ENCODE assay signal across 1 fruit fly cellular context in genomic region chr4:225824-226223, dm6.
TF ChIP-seq lines count a peak whose summit lies in the region.

No protein-coding gene starts in this region.

TF ChIP-seq in whole organism, embryonic, 481 proteins besides CTCF, POLR2A, EP300 and RAD21 (continued from another document and continues in another):
- TF ChIP-seq Mrtf (GFP tag; IDR thresholded peaks at IDR 0.05; lab: Robert Waterston, UW), result no peak
- TF ChIP-seq HLH3B (GFP tag; IDR thresholded peaks at IDR 0.05; lab: Robert Waterston, UW), result no peak; the same call in 1 of the 2 replicates
- no peak for TF ChIP-seq ab (GFP tag; optimal IDR thresholded peaks at IDR 0.05; lab: Kevin White, UChicago)
- TF ChIP-seq tup (GFP tag; optimal IDR thresholded peaks at IDR 0.05; lab: Kevin White, UChicago), result no peak
- peak; percentile 24 for TF ChIP-seq CG17912 (GFP tag; optimal IDR thresholded peaks at IDR 0.05; lab: Kevin White, UChicago)
- TF ChIP-seq sqz (GFP tag; optimal IDR thresholded peaks at IDR 0.05; lab: Kevin White, UChicago), result no peak
- no peak for TF ChIP-seq cato (GFP tag; optimal IDR thresholded peaks at IDR 0.05; lab: Kevin White, UChicago; ENCODE audit: borderline replicate concordance)
- no peak for TF ChIP-seq oc (tag; optimal IDR thresholded peaks at IDR 0.05; lab: Kevin White, UChicago)
- no peak for TF ChIP-seq maf-S (GFP tag; optimal IDR thresholded peaks at IDR 0.05; lab: Kevin White, UChicago)
- peak; percentile 38 for TF ChIP-seq sug (tag; optimal IDR thresholded peaks at IDR 0.05; lab: Kevin White, UChicago)
- TF ChIP-seq chinmo (GFP tag; IDR thresholded peaks at IDR 0.05; lab: Robert Waterston, UW; ENCODE audit: partially characterized antibody), result no peak
- TF ChIP-seq Lhr (GFP tag; optimal IDR thresholded peaks at IDR 0.05; lab: Kevin White, UChicago), result peak; percentile 14
- no peak for TF ChIP-seq ato (GFP tag; IDR thresholded peaks at IDR 0.05; lab: Robert Waterston, UW; ENCODE audit: partially characterized antibody)
- TF ChIP-seq Poxn (GFP tag; IDR thresholded peaks at IDR 0.05; lab: Robert Waterston, UW), result no peak
- TF ChIP-seq NC2α (GFP tag; optimal IDR thresholded peaks at IDR 0.05; lab: Kevin White, UChicago), result no peak
- no peak for TF ChIP-seq Dref (GFP tag; IDR thresholded peaks at IDR 0.05; lab: Robert Waterston, UW)
- TF ChIP-seq Abd-B (GFP tag; optimal IDR thresholded peaks at IDR 0.05; lab: Kevin White, UChicago), result no peak
- TF ChIP-seq trem (tag; optimal IDR thresholded peaks at IDR 0.05; lab: Kevin White, UChicago), result no peak
- TF ChIP-seq D (optimal IDR thresholded peaks at IDR 0.05; lab: Kevin White, UChicago), result no peak
- peak; percentile 22 for TF ChIP-seq D (GFP tag; optimal IDR thresholded peaks at IDR 0.05; lab: Kevin White, UChicago)
- TF ChIP-seq CG32772 (GFP tag; IDR thresholded peaks at IDR 0.05; lab: Robert Waterston, UW), result no peak
- no peak for TF ChIP-seq dati (GFP tag; IDR thresholded peaks at IDR 0.05; lab: Robert Waterston, UW)
- TF ChIP-seq CG4854 (GFP tag; optimal IDR thresholded peaks at IDR 0.05; lab: Kevin White, UChicago), result no peak
- no peak for TF ChIP-seq vvl (GFP tag; IDR thresholded peaks at IDR 0.05; lab: Robert Waterston, UW)
- TF ChIP-seq sc (optimal IDR thresholded peaks at IDR 0.05; lab: Kevin White, UChicago), result no peak
- TF ChIP-seq sc (GFP tag; optimal IDR thresholded peaks at IDR 0.05; lab: Kevin White, UChicago), result peak; percentile 28
- TF ChIP-seq CG12659 (GFP tag; optimal IDR thresholded peaks at IDR 0.05; lab: Kevin White, UChicago), result peak; percentile 47
- TF ChIP-seq en (GFP tag; optimal IDR thresholded peaks at IDR 0.05; lab: Kevin White, UChicago), result no peak
- TF ChIP-seq Six4 (GFP tag; optimal IDR thresholded peaks at IDR 0.05; lab: Kevin White, UChicago), result no peak
- TF ChIP-seq CG17802 (tag; optimal IDR thresholded peaks at IDR 0.05; lab: Kevin White, UChicago), result no peak
- no peak for TF ChIP-seq Pdp1 (GFP tag; optimal IDR thresholded peaks at IDR 0.05; lab: Kevin White, UChicago)
- peak; percentile 46 for TF ChIP-seq odd (GFP tag; optimal IDR thresholded peaks at IDR 0.05; lab: Kevin White, UChicago)
- TF ChIP-seq CG8388 (GFP tag; optimal IDR thresholded peaks at IDR 0.05; lab: Kevin White, UChicago), result no peak
- TF ChIP-seq Ada2b (GFP tag; IDR thresholded peaks at IDR 0.05; lab: Robert Waterston, UW), result no peak
- TF ChIP-seq CG1603 (tag; optimal IDR thresholded peaks at IDR 0.05; lab: Kevin White, UChicago), result peak; percentile 43
- TF ChIP-seq hkb (optimal IDR thresholded peaks at IDR 0.05; lab: Kevin White, UChicago), result no peak
- 0 out of 2 replicates have a peak, but pooled peaks have one; percentile 51 for TF ChIP-seq hkb (GFP tag; IDR thresholded peaks at IDR 0.05; lab: Robert Waterston, UW)
- TF ChIP-seq CG10431 (GFP tag; optimal IDR thresholded peaks at IDR 0.05; lab: Kevin White, UChicago), result no peak
- TF ChIP-seq Hey (tag; optimal IDR thresholded peaks at IDR 0.05; lab: Kevin White, UChicago), result no peak
- no peak for TF ChIP-seq Optix (GFP tag; IDR thresholded peaks at IDR 0.05; lab: Robert Waterston, UW)
- TF ChIP-seq emc (GFP tag; optimal IDR thresholded peaks at IDR 0.05; lab: Kevin White, UChicago), result no peak
- TF ChIP-seq ind (GFP tag; optimal IDR thresholded peaks at IDR 0.05; lab: Kevin White, UChicago), result no peak
- no peak for TF ChIP-seq fd3F (GFP tag; optimal IDR thresholded peaks at IDR 0.05; lab: Kevin White, UChicago)
- no peak for TF ChIP-seq psq (GFP tag; optimal IDR thresholded peaks at IDR 0.05; lab: Kevin White, UChicago)
- TF ChIP-seq cg (GFP tag; optimal IDR thresholded peaks at IDR 0.05; lab: Kevin White, UChicago), result peak; percentile 66
- TF ChIP-seq ssp (GFP tag; IDR thresholded peaks at IDR 0.05; lab: Robert Waterston, UW), result no peak
- TF ChIP-seq nmo (GFP tag; optimal IDR thresholded peaks at IDR 0.05; lab: Kevin White, UChicago), result no peak
- TF ChIP-seq hb (GFP tag; IDR thresholded peaks at IDR 0.05; lab: Robert Waterston, UW; ENCODE audit: partially characterized antibody), result no peak
- TF ChIP-seq Rx (GFP tag; IDR thresholded peaks at IDR 0.05; lab: Robert Waterston, UW), result no peak
- no peak for TF ChIP-seq fd96Cb (tag; optimal IDR thresholded peaks at IDR 0.05; lab: Kevin White, UChicago)
- TF ChIP-seq grn (GFP tag; optimal IDR thresholded peaks at IDR 0.05; lab: Kevin White, UChicago), result no peak
- no peak for TF ChIP-seq btn (GFP tag; optimal IDR thresholded peaks at IDR 0.05; lab: Kevin White, UChicago)
- no peak for TF ChIP-seq CG10654 (GFP tag; optimal IDR thresholded peaks at IDR 0.05; lab: Kevin White, UChicago)
- TF ChIP-seq CG5180 (GFP tag; optimal IDR thresholded peaks at IDR 0.05; lab: Kevin White, UChicago), result no peak
- TF ChIP-seq pfk (GFP tag; optimal IDR thresholded peaks at IDR 0.05; lab: Kevin White, UChicago), result peak; percentile 49
- no peak for TF ChIP-seq CG3726 (GFP tag; IDR thresholded peaks at IDR 0.05; lab: Robert Waterston, UW)
- TF ChIP-seq CG18764 (GFP tag; optimal IDR thresholded peaks at IDR 0.05; lab: Kevin White, UChicago), result peak; percentile 13
- peak; percentile 43 for TF ChIP-seq CG8290 (GFP tag; optimal IDR thresholded peaks at IDR 0.05; lab: Kevin White, UChicago)
- peak; percentile 47 to 51 for TF ChIP-seq CG8290 (tag; optimal IDR thresholded peaks at IDR 0.05; lab: Kevin White, UChicago)
- TF ChIP-seq CG17385 (GFP tag; optimal IDR thresholded peaks at IDR 0.05; lab: Kevin White, UChicago), result no peak
- no peak for TF ChIP-seq croc (GFP tag; conservative IDR thresholded peaks at IDR 0.05; lab: Robert Waterston, UW)
- no peak for TF ChIP-seq Dip2 (GFP tag; IDR thresholded peaks at IDR 0.05; lab: Robert Waterston, UW)
- TF ChIP-seq CoRest (tag; optimal IDR thresholded peaks at IDR 0.05; lab: Kevin White, UChicago), result no peak
- TF ChIP-seq az2 (GFP tag; optimal IDR thresholded peaks at IDR 0.05; lab: Kevin White, UChicago), result no peak
- no peak for TF ChIP-seq ATbp (GFP tag; optimal IDR thresholded peaks at IDR 0.05; lab: Kevin White, UChicago)
- TF ChIP-seq CG30020 (tag; optimal IDR thresholded peaks at IDR 0.05; lab: Kevin White, UChicago), result peak; percentile 71
- no peak for TF ChIP-seq C15 (GFP tag; IDR thresholded peaks at IDR 0.05; lab: Robert Waterston, UW)
- TF ChIP-seq so (GFP tag; IDR thresholded peaks at IDR 0.05; lab: Robert Waterston, UW), result no peak
- no peak for TF ChIP-seq Usf (GFP tag; optimal IDR thresholded peaks at IDR 0.05; lab: Kevin White, UChicago)
- TF ChIP-seq CG8478 (optimal IDR thresholded peaks at IDR 0.05; lab: Kevin White, UChicago), result no peak
- TF ChIP-seq chm (GFP tag; IDR thresholded peaks at IDR 0.05; lab: Robert Waterston, UW), result no peak
- TF ChIP-seq E2f2 (GFP tag; IDR thresholded peaks at IDR 0.05; lab: Robert Waterston, UW), result no peak
- TF ChIP-seq CG9609 (GFP tag; optimal IDR thresholded peaks at IDR 0.05; lab: Kevin White, UChicago), result no peak
- TF ChIP-seq Nf-YC (tag; optimal IDR thresholded peaks at IDR 0.05; lab: Kevin White, UChicago), result no peak
- TF ChIP-seq dm (GFP tag; optimal IDR thresholded peaks at IDR 0.05; lab: Kevin White, UChicago), result no peak
- no peak for TF ChIP-seq Ravus (GFP tag; IDR thresholded peaks at IDR 0.05; lab: Robert Waterston, UW)
- TF ChIP-seq Oaz (GFP tag; IDR thresholded peaks at IDR 0.05; lab: Robert Waterston, UW), result no peak
- TF ChIP-seq CG7556 (GFP tag; optimal IDR thresholded peaks at IDR 0.05; lab: Kevin White, UChicago), result no peak
- no peak for TF ChIP-seq Drgx (GFP tag; IDR thresholded peaks at IDR 0.05; lab: Robert Waterston, UW)
- no peak for TF ChIP-seq H2.0 (GFP tag; IDR thresholded peaks at IDR 0.05; lab: Robert Waterston, UW)
- no peak for TF ChIP-seq CG1792 (GFP tag; optimal IDR thresholded peaks at IDR 0.05; lab: Kevin White, UChicago)
- TF ChIP-seq CG18476 (GFP tag; optimal IDR thresholded peaks at IDR 0.05; lab: Kevin White, UChicago), result no peak
- TF ChIP-seq CrebB (tag; optimal IDR thresholded peaks at IDR 0.05; lab: Kevin White, UChicago), result peak; percentile 49
- no peak for TF ChIP-seq cad (GFP tag; optimal IDR thresholded peaks at IDR 0.05; lab: Kevin White, UChicago)
- TF ChIP-seq Atf3 (GFP tag; optimal IDR thresholded peaks at IDR 0.05; lab: Kevin White, UChicago), result no peak
- TF ChIP-seq CG10321 (GFP tag; IDR thresholded peaks at IDR 0.05; lab: Robert Waterston, UW), result no peak
- no peak for TF ChIP-seq HmgD (GFP tag; optimal IDR thresholded peaks at IDR 0.05; lab: Kevin White, UChicago)
- TF ChIP-seq Xrp1 (GFP tag; IDR thresholded peaks at IDR 0.05; lab: Robert Waterston, UW), result peak; percentile 40; the same call in 1 of the 2 replicates
- no peak for TF ChIP-seq Fer3 (tag; optimal IDR thresholded peaks at IDR 0.05; lab: Kevin White, UChicago)
- no peak for TF ChIP-seq CG12942 (GFP tag; optimal IDR thresholded peaks at IDR 0.05; lab: Kevin White, UChicago)
- no peak for TF ChIP-seq pum (GFP tag; optimal IDR thresholded peaks at IDR 0.05; lab: Kevin White, UChicago)
- TF ChIP-seq CG31441 (GFP tag; IDR thresholded peaks at IDR 0.05; lab: Robert Waterston, UW), result no peak
- no peak for TF ChIP-seq HLHmδ (GFP tag; optimal IDR thresholded peaks at IDR 0.05; lab: Kevin White, UChicago)
- no peak for TF ChIP-seq CG5245 (GFP tag; optimal IDR thresholded peaks at IDR 0.05; lab: Kevin White, UChicago)
- no peak for TF ChIP-seq Nf-YB (GFP tag; optimal IDR thresholded peaks at IDR 0.05; lab: Kevin White, UChicago)
- TF ChIP-seq ham (GFP tag; IDR thresholded peaks at IDR 0.05; lab: Robert Waterston, UW), result no peak
- peak; percentile 53 for TF ChIP-seq CG1233 (GFP tag; optimal IDR thresholded peaks at IDR 0.05; lab: Kevin White, UChicago)
- TF ChIP-seq BEAF-32 (GFP tag; optimal IDR thresholded peaks at IDR 0.05; lab: Kevin White, UChicago), result no peak
- no peak for TF ChIP-seq CG16863 (GFP tag; optimal IDR thresholded peaks at IDR 0.05; lab: Kevin White, UChicago)
- TF ChIP-seq Dp (GFP tag; optimal IDR thresholded peaks at IDR 0.05; lab: Kevin White, UChicago), result no peak
- no peak for TF ChIP-seq sens-2 (GFP tag; IDR thresholded peaks at IDR 0.05; lab: Robert Waterston, UW)
- peak; percentile 61 for TF ChIP-seq CG15479 (GFP tag; optimal IDR thresholded peaks at IDR 0.05; lab: Kevin White, UChicago)
- TF ChIP-seq bigmax (GFP tag; optimal IDR thresholded peaks at IDR 0.05; lab: Kevin White, UChicago), result no peak
- peak; percentile 55 for TF ChIP-seq CG10209 (GFP tag; optimal IDR thresholded peaks at IDR 0.05; lab: Kevin White, UChicago)
- no peak for TF ChIP-seq ewg (GFP tag; optimal IDR thresholded peaks at IDR 0.05; lab: Kevin White, UChicago)
- TF ChIP-seq klu (GFP tag; IDR thresholded peaks at IDR 0.05; lab: Robert Waterston, UW), result no peak
- no peak for TF ChIP-seq CG11085 (GFP tag; IDR thresholded peaks at IDR 0.05; lab: Robert Waterston, UW)
- TF ChIP-seq HLH4C (GFP tag; IDR thresholded peaks at IDR 0.05; lab: Robert Waterston, UW; ENCODE audit: partially characterized antibody), result no peak
- no peak for TF ChIP-seq esg (GFP tag; conservative IDR thresholded peaks at IDR 0.05; lab: Robert Waterston, UW)
- TF ChIP-seq CG2712 (tag; optimal IDR thresholded peaks at IDR 0.05; lab: Kevin White, UChicago), result no peak
- no peak for TF ChIP-seq CG7357 (GFP tag; IDR thresholded peaks at IDR 0.05; lab: Robert Waterston, UW)
- TF ChIP-seq Doc2 (GFP tag; IDR thresholded peaks at IDR 0.05; lab: Robert Waterston, UW), result no peak
- no peak for TF ChIP-seq disco-r (GFP tag; optimal IDR thresholded peaks at IDR 0.05; lab: Kevin White, UChicago)
- no peak for TF ChIP-seq CG17612 (GFP tag; IDR thresholded peaks at IDR 0.05; lab: Robert Waterston, UW)
- TF ChIP-seq CG9817 (tag; optimal IDR thresholded peaks at IDR 0.05; lab: Kevin White, UChicago), result no peak
- no peak for TF ChIP-seq sr (GFP tag; IDR thresholded peaks at IDR 0.05; lab: Robert Waterston, UW)
- TF ChIP-seq CG12155 (GFP tag; optimal IDR thresholded peaks at IDR 0.05; lab: Kevin White, UChicago), result no peak
- TF ChIP-seq CG6854 (GFP tag; optimal IDR thresholded peaks at IDR 0.05; lab: Kevin White, UChicago), result no peak
- no peak for TF ChIP-seq p53 (GFP tag; optimal IDR thresholded peaks at IDR 0.05; lab: Kevin White, UChicago)
- TF ChIP-seq TFAM (GFP tag; optimal IDR thresholded peaks at IDR 0.05; lab: Kevin White, UChicago), result no peak
- TF ChIP-seq lov (optimal IDR thresholded peaks at IDR 0.05; lab: Kevin White, UChicago), result no peak
- no peak for TF ChIP-seq lov (GFP tag; IDR thresholded peaks at IDR 0.05; lab: Robert Waterston, UW)
- TF ChIP-seq CG34376 (GFP tag; optimal IDR thresholded peaks at IDR 0.05; lab: Kevin White, UChicago), result peak; percentile 5
- TF ChIP-seq exex (tag; optimal IDR thresholded peaks at IDR 0.05; lab: Kevin White, UChicago), result no peak
- TF ChIP-seq CG6175 (GFP tag; IDR thresholded peaks at IDR 0.05; lab: Robert Waterston, UW), result no peak
- TF ChIP-seq slou (GFP tag; optimal IDR thresholded peaks at IDR 0.05; lab: Kevin White, UChicago), result no peak
- TF ChIP-seq CG8359 (GFP tag; optimal IDR thresholded peaks at IDR 0.05; lab: Kevin White, UChicago; ENCODE audit: borderline replicate concordance), result peak; percentile 29
- no peak for TF ChIP-seq tna (GFP tag; IDR thresholded peaks at IDR 0.05; lab: Robert Waterston, UW; ENCODE audit: partially characterized antibody)
- TF ChIP-seq chif (GFP tag; optimal IDR thresholded peaks at IDR 0.05; lab: Kevin White, UChicago), result peak in 1 of 2 experiments; percentile 16
- TF ChIP-seq CG4404 (GFP tag; IDR thresholded peaks at IDR 0.05; lab: Robert Waterston, UW), result no peak
- TF ChIP-seq her (GFP tag; optimal IDR thresholded peaks at IDR 0.05; lab: Kevin White, UChicago), result no peak
- TF ChIP-seq B-H1 (GFP tag; IDR thresholded peaks at IDR 0.05; lab: Robert Waterston, UW), result no peak
- peak; percentile 56 for TF ChIP-seq D19A (tag; optimal IDR thresholded peaks at IDR 0.05; lab: Kevin White, UChicago)
- TF ChIP-seq Hr78 (GFP tag; optimal IDR thresholded peaks at IDR 0.05; lab: Kevin White, UChicago), result no peak
- peak; percentile 44 for TF ChIP-seq CG7271 (tag; optimal IDR thresholded peaks at IDR 0.05; lab: Kevin White, UChicago)
- TF ChIP-seq CG10543 (GFP tag; optimal IDR thresholded peaks at IDR 0.05; lab: Kevin White, UChicago), result peak; percentile 39
- TF ChIP-seq chn (GFP tag; optimal IDR thresholded peaks at IDR 0.05; lab: Kevin White, UChicago), result no peak
- peak; percentile 16 for TF ChIP-seq Bteb2 (GFP tag; optimal IDR thresholded peaks at IDR 0.05; lab: Kevin White, UChicago)
- peak; percentile 92 for TF ChIP-seq sens (GFP tag; lab: Kevin White, UChicago)
- no peak for TF ChIP-seq abd-A (tag; optimal IDR thresholded peaks at IDR 0.05; lab: Kevin White, UChicago)
- TF ChIP-seq CG15011 (GFP tag; optimal IDR thresholded peaks at IDR 0.05; lab: Kevin White, UChicago), result peak; percentile 34
